Worm (Caenorhabditis elegans) whole organism, L4 larva: ENCODE results near the gene tbc-7.

ENCODE experiments used
- D1046.2 ChIP-seq: fragments of 200-800 bp; sonication (Bioruptor generic); IDR thresholded peaks from 2 replicates; pipeline ENCODE4 v1.3.6; 2022; ENCODE audit warnings: missing genetic modification characterization, missing compliant biosample characterization
- R02D3.7 ChIP-seq: fragments of 150-350 bp; sonication (generic microtip); optimal IDR thresholded peaks from 3 replicates; lab custom pipeline; 2014; ENCODE audit warnings: missing biosample characterization, missing genetic modification characterization
- Y105C5A.15 ChIP-seq: fragments of 200-800 bp; sonication (Bioruptor generic); IDR thresholded peaks from 2 replicates; pipeline ENCODE4 v1.3.6; 2022; ENCODE audit warnings: missing genetic modification characterization, missing compliant biosample characterization
- Y5F2A.4 ChIP-seq: fragments of 200-800 bp; sonication (Bioruptor generic); optimal IDR thresholded peaks from 2 replicates; lab custom pipeline; 2018; ENCODE audit warnings: mild to moderate bottlenecking, missing genetic modification characterization, missing compliant biosample characterization
- ZK546.5 ChIP-seq, 2 experiments: sonication (generic microtip); optimal IDR thresholded peaks; 2 replicates each; lab custom pipeline; 2017; ENCODE audit warnings: missing biosample characterization in 2 of 2, missing genetic modification characterization in 2 of 2
- arid-1 ChIP-seq: fragments of 200-800 bp; sonication (Bioruptor generic); conservative IDR thresholded peaks from 2 replicates; pipeline ENCODE4 v1.3.6; 2022; ENCODE audit warnings: missing genetic modification reagents, missing genetic modification characterization, missing compliant biosample characterization
- attf-4 ChIP-seq: sonication (generic microtip); optimal IDR thresholded peaks from 3 replicates; lab custom pipeline; 2017; ENCODE audit warnings: missing biosample characterization, missing genetic modification characterization
- ceh-20 ChIP-seq: fragments of 200-800 bp; sonication (Bioruptor generic); IDR thresholded peaks from 2 replicates; pipeline ENCODE4 v1.3.6; 2022; ENCODE audit warnings: missing genetic modification reagents, missing genetic modification characterization, missing compliant biosample characterization
- ceh-28 ChIP-seq: fragments of 150-350 bp; optimal IDR thresholded peaks from 2 replicates; lab custom pipeline; 2014; ENCODE audit warnings: missing biosample characterization, missing genetic modification reagents, missing genetic modification characterization
- ceh-44 ChIP-seq: fragments of 200-800 bp; sonication (Bioruptor generic); IDR thresholded peaks from 2 replicates; pipeline ENCODE4 v1.3.6; 2022; ENCODE audit warnings: missing genetic modification reagents, missing genetic modification characterization, missing compliant biosample characterization
- ceh-62 ChIP-seq: sonication (generic microtip); optimal IDR thresholded peaks from 2 replicates; lab custom pipeline; 2017; ENCODE audit warnings: missing biosample characterization, missing genetic modification characterization
- ces-1 ChIP-seq: fragments of 150-350 bp; sonication (generic microtip); optimal IDR thresholded peaks from 4 replicates; lab custom pipeline; 2014; ENCODE audit warnings: missing biosample characterization, missing genetic modification reagents, missing genetic modification characterization
- cey-2 ChIP-seq: sonication (generic microtip); optimal IDR thresholded peaks from 3 replicates; lab custom pipeline; 2017; ENCODE audit warnings: missing genetic modification characterization, mild to moderate bottlenecking, missing compliant biosample characterization, antibody characterized with exemption, borderline replicate concordance; ENCODE audit not compliant: insufficient read depth
- ctbp-1 ChIP-seq: fragments of 200-800 bp; sonication (Bioruptor generic); IDR thresholded peaks from 2 replicates; pipeline ENCODE4 v1.3.6; 2022; ENCODE audit warnings: missing genetic modification reagents, missing genetic modification characterization, missing compliant biosample characterization
- dmd-6 ChIP-seq: fragments of 200-800 bp; sonication (Bioruptor generic); IDR thresholded peaks from 2 replicates; pipeline ENCODE4 v1.3.6; 2022; ENCODE audit warnings: missing genetic modification reagents, missing genetic modification characterization, missing compliant biosample characterization
- dve-1 ChIP-seq: sonication (generic microtip); optimal IDR thresholded peaks from 2 replicates; lab custom pipeline; 2017; ENCODE audit warnings: antibody characterized with exemption, mild to moderate bottlenecking, missing genetic modification characterization, missing compliant biosample characterization; ENCODE audit not compliant: insufficient read depth
- egl-43 ChIP-seq: fragments of 200-800 bp; sonication (Bioruptor generic); IDR thresholded peaks from 2 replicates; pipeline ENCODE4 v1.3.6; 2022; ENCODE audit warnings: missing genetic modification reagents, missing genetic modification characterization, missing compliant biosample characterization
- fkh-10 ChIP-seq: fragments of 150-350 bp; optimal IDR thresholded peaks from 2 replicates; lab custom pipeline; 2014; ENCODE audit warnings: missing biosample characterization, missing genetic modification reagents, missing genetic modification characterization
- fos-1 ChIP-seq: fragments of 150-350 bp; optimal IDR thresholded peaks from 2 replicates; lab custom pipeline; 2014; ENCODE audit warnings: missing biosample characterization, missing genetic modification characterization
- gei-8 ChIP-seq: fragments of 200-800 bp; sonication (Bioruptor generic); optimal IDR thresholded peaks from 2 replicates; lab custom pipeline; 2018; ENCODE audit warnings: mild to moderate bottlenecking, missing genetic modification characterization, missing compliant biosample characterization
- hlh-11 ChIP-seq: fragments of 200-800 bp; sonication (Bioruptor generic); optimal IDR thresholded peaks from 2 replicates; lab custom pipeline; 2018; ENCODE audit warnings: mild to moderate bottlenecking, missing genetic modification characterization, missing compliant biosample characterization
- hlh-30 ChIP-seq: sonication (generic microtip); optimal IDR thresholded peaks from 2 replicates; lab custom pipeline; 2017; ENCODE audit warnings: antibody characterized with exemption, mild to moderate bottlenecking, missing genetic modification characterization, missing compliant biosample characterization; ENCODE audit not compliant: insufficient read depth
- jun-1 ChIP-seq: fragments of 150-350 bp; optimal IDR thresholded peaks from 2 replicates; lab custom pipeline; 2014; ENCODE audit warnings: missing biosample characterization, missing genetic modification reagents, missing genetic modification characterization
- lim-7 ChIP-seq: fragments of 200-800 bp; sonication (Bioruptor generic); IDR thresholded peaks from 2 replicates; pipeline ENCODE4 v1.3.6; 2022; ENCODE audit warnings: missing genetic modification characterization, missing compliant biosample characterization
- lin-1 ChIP-seq: fragments of 200-800 bp; sonication (Bioruptor generic); IDR thresholded peaks from 2 replicates; pipeline ENCODE4 v1.3.6; 2022; ENCODE audit warnings: missing genetic modification reagents, missing genetic modification characterization, missing compliant biosample characterization
- lin-15B ChIP-seq: fragments of 150-350 bp; sonication (generic microtip); optimal IDR thresholded peaks from 3 replicates; lab custom pipeline; 2014; ENCODE audit warnings: missing biosample characterization, missing genetic modification characterization
- lin-38 ChIP-seq: fragments of 200-800 bp; sonication (Bioruptor generic); IDR thresholded peaks from 2 replicates; pipeline ENCODE4 v1.3.6; 2022; ENCODE audit warnings: missing genetic modification reagents, missing genetic modification characterization, missing compliant biosample characterization
- lin-39 ChIP-seq: fragments of 150-350 bp; optimal IDR thresholded peaks from 2 replicates; lab custom pipeline; 2014; ENCODE audit warnings: missing biosample characterization, missing genetic modification reagents, missing genetic modification characterization
- lir-3 ChIP-seq: sonication (generic microtip); optimal IDR thresholded peaks from 2 replicates; lab custom pipeline; 2016; ENCODE audit warnings: mild to moderate bottlenecking, missing genetic modification characterization, missing compliant biosample characterization
- madf-5 ChIP-seq, 2 experiments: fragments of 200-800 bp; sonication (Bioruptor generic); IDR thresholded peaks; 2 replicates each; pipeline ENCODE4 v1.3.6; 2022; ENCODE audit warnings: missing compliant biosample characterization in 2 of 2, missing genetic modification characterization in 2 of 2
- mdl-1 ChIP-seq, 2 experiments: fragments of 150-350 bp in 1 of 2; sonication (generic microtip) in 1 of 2; optimal IDR thresholded peaks; 2 replicates each; lab custom pipeline; 2014 to 2017; ENCODE audit warnings: missing biosample characterization in 2 of 2, missing genetic modification characterization in 2 of 2
- mep-1 ChIP-seq: fragments of 150-350 bp; sonication (generic microtip); optimal IDR thresholded peaks from 3 replicates; lab custom pipeline; 2014; ENCODE audit warnings: missing biosample characterization, missing genetic modification characterization
- nhr-11 ChIP-seq: fragments of 150-350 bp; optimal IDR thresholded peaks from 2 replicates; lab custom pipeline; 2014; ENCODE audit warnings: missing biosample characterization, missing genetic modification characterization
- nhr-25 ChIP-seq: sonication (generic microtip); optimal IDR thresholded peaks from 2 replicates; lab custom pipeline; 2017; ENCODE audit warnings: missing genetic modification characterization, mild to moderate bottlenecking, missing compliant biosample characterization, antibody characterized with exemption, moderate library complexity, borderline replicate concordance; ENCODE audit not compliant: insufficient read depth
- nhr-28 ChIP-seq: fragments of 150-350 bp; optimal IDR thresholded peaks from 2 replicates; lab custom pipeline; 2014; ENCODE audit warnings: missing biosample characterization, missing genetic modification characterization
- nhr-48 ChIP-seq: sonication (generic microtip); optimal IDR thresholded peaks from 2 replicates; lab custom pipeline; 2016; ENCODE audit warnings: mild to moderate bottlenecking, missing genetic modification characterization, missing compliant biosample characterization
- php-3 ChIP-seq: fragments of 200-800 bp; sonication (Bioruptor generic); IDR thresholded peaks from 2 replicates; pipeline ENCODE4 v1.3.6; 2022; ENCODE audit warnings: missing genetic modification reagents, missing genetic modification characterization, missing compliant biosample characterization
- pqm-1 ChIP-seq: sonication (generic microtip); optimal IDR thresholded peaks from 2 replicates; lab custom pipeline; 2017; ENCODE audit warnings: missing biosample characterization, missing genetic modification characterization
- rbr-2 ChIP-seq: sonication (generic microtip); optimal IDR thresholded peaks from 2 replicates; lab custom pipeline; 2016; ENCODE audit warnings: missing genotype, missing genetic modification characterization, missing compliant biosample characterization
- saeg-2 ChIP-seq: fragments of 200-800 bp; sonication (Bioruptor generic); IDR thresholded peaks from 2 replicates; pipeline ENCODE4 v1.3.6; 2022; ENCODE audit warnings: missing genetic modification reagents, missing genetic modification characterization, missing compliant biosample characterization
- snpc-1.2 ChIP-seq: fragments of 200-800 bp; sonication (Bioruptor generic); IDR thresholded peaks from 2 replicates; pipeline ENCODE4 v1.3.6; 2022; ENCODE audit warnings: missing genetic modification reagents, missing genetic modification characterization, missing compliant biosample characterization
- spr-1 ChIP-seq: sonication (generic microtip); optimal IDR thresholded peaks from 2 replicates; lab custom pipeline; 2016; ENCODE audit warnings: mild to moderate bottlenecking, missing genetic modification characterization, missing compliant biosample characterization
- tra-1 ChIP-seq: fragments of 200-800 bp; sonication (Bioruptor generic); IDR thresholded peaks from 2 replicates; pipeline ENCODE4 v1.3.6; 2022; ENCODE audit warnings: missing genetic modification reagents, missing genetic modification characterization, missing compliant biosample characterization
- unc-39 ChIP-seq: sonication (generic microtip); optimal IDR thresholded peaks from 2 replicates; lab custom pipeline; 2017; ENCODE audit warnings: missing biosample characterization, missing genetic modification characterization
- vab-7 ChIP-seq: fragments of 200-800 bp; sonication (Bioruptor generic); IDR thresholded peaks from 2 replicates; pipeline ENCODE4 v1.3.6; 2022; ENCODE audit warnings: missing genetic modification reagents, missing genetic modification characterization, missing compliant biosample characterization
- zfp-3 ChIP-seq: fragments of 200-800 bp; sonication (Bioruptor generic); conservative IDR thresholded peaks from 2 replicates; pipeline ENCODE4 v1.3.6; 2022; ENCODE audit warnings: missing genetic modification reagents, missing genetic modification characterization, missing compliant biosample characterization
- zip-2 ChIP-seq: fragments of 150-350 bp; optimal IDR thresholded peaks from 2 replicates; lab custom pipeline; 2014; ENCODE audit warnings: missing biosample characterization, missing genetic modification characterization
- ztf-7 ChIP-seq: fragments of 150-350 bp; optimal IDR thresholded peaks from 2 replicates; lab custom pipeline; 2014; ENCODE audit warnings: missing biosample characterization, missing genetic modification characterization

tbc-7 gene

ce11 chrX:5159645-5160044 lies 25.6 kb downstream of the tbc-7 start, which contains the start of gene C31H2.4:
Gene C31H2.4, minus strand, starts transcription at chrX:5159663.
- TF ChIP-seq php-3 (GFP tag; lab: Robert Waterston, UW) (peak; percentile 60; the same call in 1 of the 2 replicates), lim-7 (no peak), nhr-28 (peak; percentile 35), saeg-2 (GFP tag; lab: Robert Waterston, UW) (no peak), fos-1 (no peak), dve-1 (peak; percentile 8)

ce11 chrX:5162755-5163154 lies 28.7 kb downstream of the tbc-7 start, which contains the start of gene EGAP5.1:
Gene EGAP5.1, plus strand, starts transcription at chrX:5163055.
- TF ChIP-seq lin-39 (tag; lab: Kevin White, UChicago): no peak
- no peak for TF ChIP-seq unc-39 (tag; lab: Kevin White, UChicago)
- TF ChIP-seq fkh-10 (GFP tag; lab: Kevin White, UChicago): no peak
- no peak for TF ChIP-seq zfp-3 (GFP tag; lab: Robert Waterston, UW)
- no peak for TF ChIP-seq lir-3 (tag; lab: Kevin White, UChicago)
- no peak for TF ChIP-seq ceh-20 (GFP tag; lab: Robert Waterston, UW)
- TF ChIP-seq ZK546.5 (tag; optimal IDR thresholded peaks at IDR 0.05; lab: Kevin White, UChicago): no peak
- no peak for TF ChIP-seq Y105C5A.15 (GFP tag; lab: Robert Waterston, UW)
- no peak for TF ChIP-seq nhr-48
- TF ChIP-seq dmd-6: no peak
- no peak for TF ChIP-seq hlh-11 (tag; lab: Kevin White, UChicago)
- no peak for TF ChIP-seq ctbp-1
- no peak for TF ChIP-seq rbr-2 (tag; lab: Kevin White, UChicago)
- TF ChIP-seq Y5F2A.4 (GFP tag; lab: Kevin White, UChicago): no peak
- TF ChIP-seq fos-1: no peak
- TF ChIP-seq cey-2: no peak
- no peak for TF ChIP-seq ceh-62
- no peak for TF ChIP-seq madf-5 (GFP tag; IDR thresholded peaks at IDR 0.05; lab: Robert Waterston, UW)

- TF ChIP-seq snpc-1.2 (GFP tag; lab: Robert Waterston, UW) (no peak), vab-7 (GFP tag; lab: Robert Waterston, UW) (no peak), pqm-1 (tag; lab: Kevin White, UChicago) (no peak), ces-1 (GFP tag; lab: Kevin White, UChicago) (no peak), ctbp-1 (no peak), R02D3.7 (no peak), dve-1 (no peak), fkh-10 (GFP tag; lab: Kevin White, UChicago) (no peak), ceh-28 (tag; lab: Kevin White, UChicago) (no peak), lir-3 (tag; lab: Kevin White, UChicago) (no peak), zip-2 (tag; lab: Kevin White, UChicago) (no peak), D1046.2 (GFP tag; lab: Robert Waterston, UW) (no peak), nhr-11 (no peak), ZK546.5 (tag; optimal IDR thresholded peaks at IDR 0.05; lab: Kevin White, UChicago) (no peak), lin-1 (no peak), ztf-7 (tag; lab: Kevin White, UChicago) (no peak), mdl-1 (tag; optimal IDR thresholded peaks at IDR 0.05; lab: Kevin White, UChicago) (no peak), nhr-25 (tag; lab: Kevin White, UChicago) (no peak), egl-43 (GFP tag; lab: Robert Waterston, UW) (no peak)
These were observed 30.0 kb downstream of the tbc-7 start for ce11 chrX:5164054-5164453.

ce11 chrX:5165037-5165436 lies 31.0 kb downstream of the tbc-7 start, which contains the start of gene mans-3:
Gene mans-3, plus strand, starts transcription at chrX:5165395.
- peak; percentile 15 for TF ChIP-seq gei-8 (GFP tag; lab: Kevin White, UChicago)
- TF ChIP-seq php-3 (GFP tag; lab: Robert Waterston, UW): no peak; the same call in 1 of the 2 replicates
- peak; percentile 88 for TF ChIP-seq spr-1
- no peak for TF ChIP-seq ceh-44 (GFP tag; lab: Robert Waterston, UW)
- peak; percentile 68 for TF ChIP-seq attf-4 (tag; lab: Kevin White, UChicago)
- TF ChIP-seq lin-15B: no peak
- peak; percentile 98 for TF ChIP-seq mep-1 (tag; lab: Kevin White, UChicago)
- TF ChIP-seq ceh-28 (tag; lab: Kevin White, UChicago): no peak
- TF ChIP-seq lin-39 (tag; lab: Kevin White, UChicago): no peak
- no peak for TF ChIP-seq lin-38 (GFP tag; lab: Robert Waterston, UW)
- peak; percentile 96 for TF ChIP-seq hlh-30 (tag; lab: Kevin White, UChicago)
- no peak for TF ChIP-seq arid-1 (GFP tag; lab: Robert Waterston, UW)
- peak; percentile 82 for TF ChIP-seq tra-1 (GFP tag; lab: Robert Waterston, UW)
- TF ChIP-seq jun-1 (tag; lab: Kevin White, UChicago): peak; percentile 42
